Worm (Caenorhabditis elegans): ENCODE data around the gene cdd-1.

ce11 chrX:8214424-8215115 lies 3.6 kb upstream of the cdd-1 start, which contains the start of gene C47D2.1:
- TF ChIP-seq pha-4 (tag; optimal IDR thresholded peaks at IDR 0.05) (no peak), R02D3.7 (tag; optimal IDR thresholded peaks at IDR 0.05) (no peak), snpc-4 (tag; optimal IDR thresholded peaks at IDR 0.05) (no peak), nfya-1 (tag; optimal IDR thresholded peaks at IDR 0.05; ENCODE audit: insufficient read depth) (no peak)

Measured in whole organism, L3 larva.